Worm (Caenorhabditis elegans): ENCODE results near the gene ftt-2.
A peak's percentile ranks its signal among the peaks of the same experiment; 100 is the strongest.

The ftt-2 gene

DNA sequence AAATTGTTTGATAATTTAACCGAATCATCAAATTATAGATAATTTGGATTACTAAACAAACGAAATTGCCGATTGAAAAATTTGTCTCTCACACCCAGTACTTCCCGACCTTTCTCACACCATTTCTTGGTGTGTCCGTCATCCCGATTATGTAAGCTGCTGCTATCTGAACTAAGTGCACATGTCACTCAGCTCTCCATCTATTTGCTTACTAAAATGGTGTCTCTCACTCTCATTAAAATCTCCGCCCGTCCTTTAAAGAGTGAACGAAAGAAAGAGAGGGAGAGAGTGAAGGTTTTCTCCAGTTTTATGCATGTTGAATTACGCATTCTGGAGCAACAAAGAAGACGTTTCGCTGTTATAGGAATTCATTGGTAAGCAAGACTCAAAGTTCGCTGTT, 50.7 kb downstream of the ftt-2 start (continued):
- TF ChIP-seq ces-1 (GFP tag; optimal IDR thresholded peaks at IDR 0.05) (no peak), mep-1 (tag; optimal IDR thresholded peaks at IDR 0.05) (no peak), unc-62 (GFP tag; optimal IDR thresholded peaks at IDR 0.05 in 1 of 2) (peak in 1 of 2 experiments; percentile 14), unc-62 (tag; optimal IDR thresholded peaks at IDR 0.05) (no peak)

Data from whole organism, L4 larva.